ENCODE assay signal across 4 worm cellular contexts in genomic region chrX:2795054-2795453, ce11.
A peak's percentile ranks its signal among the peaks of the same experiment; 100 is the strongest.
TF ChIP-seq lines count a peak whose summit lies in the region.

No protein-coding gene starts in this region.

TF ChIP-seq in whole organism, L1 larva, 84 proteins besides CTCF, POLR2A, EP300 and RAD21:
- TF ChIP-seq dsc-1 (tag; optimal IDR thresholded peaks at IDR 0.05; lab: Kevin White, UChicago) (no peak), lin-14 (GFP tag; optimal IDR thresholded peaks at IDR 0.05; lab: Kevin White, UChicago) (peak; percentile 8), nhr-20 (tag; optimal IDR thresholded peaks at IDR 0.05; lab: Kevin White, UChicago) (no peak), lin-15B (tag; optimal IDR thresholded peaks at IDR 0.05; lab: Kevin White, UChicago) (no peak), blmp-1 (tag; optimal IDR thresholded peaks at IDR 0.05; lab: Kevin White, UChicago) (peak; percentile 92), mep-1 (tag; optimal IDR thresholded peaks at IDR 0.05; lab: Kevin White, UChicago) (no peak), egl-13 (tag; optimal IDR thresholded peaks at IDR 0.05; lab: Kevin White, UChicago) (no peak), sptf-1 (tag; optimal IDR thresholded peaks at IDR 0.05; lab: Kevin White, UChicago) (no peak), nhr-47 (tag; optimal IDR thresholded peaks at IDR 0.05; lab: Kevin White, UChicago) (no peak), nhr-12 (tag; optimal IDR thresholded peaks at IDR 0.05; lab: Kevin White, UChicago) (no peak), zag-1 (tag; optimal IDR thresholded peaks at IDR 0.05; lab: Kevin White, UChicago) (no peak)
TF ChIP-seq in whole organism, L1 larva: peak in this region for 2.

TF ChIP-seq in whole organism, L3 larva, 47 proteins besides CTCF, POLR2A, EP300 and RAD21:
- TF ChIP-seq nhr-67 (tag; optimal IDR thresholded peaks at IDR 0.05; lab: Kevin White, UChicago) = no peak
- TF ChIP-seq egl-5 (tag; optimal IDR thresholded peaks at IDR 0.05; lab: Kevin White, UChicago) = peak; percentile 63
- TF ChIP-seq nhr-25 (tag; optimal IDR thresholded peaks at IDR 0.05; lab: Kevin White, UChicago) = peak; percentile 40

TF ChIP-seq in whole organism, L4 larva, 104 proteins besides CTCF, POLR2A, EP300 and RAD21:
- TF ChIP-seq set-16 (GFP tag; IDR thresholded peaks at IDR 0.05; lab: Robert Waterston, UW) (no peak), hlh-30 (tag; optimal IDR thresholded peaks at IDR 0.05; lab: Kevin White, UChicago; ENCODE audit: insufficient read depth) (peak; percentile 24), madf-9 (GFP tag; conservative IDR thresholded peaks at IDR 0.05; lab: Robert Waterston, UW) (no peak), ZK546.5 (tag; optimal IDR thresholded peaks at IDR 0.05; lab: Kevin White, UChicago) (no peak)
TF ChIP-seq in whole organism, L4 larva: peak in this region for 1.

TF ChIP-seq in whole organism, mixed stage, embryonic, 35 proteins besides CTCF, POLR2A, EP300 and RAD21:
- TF ChIP-seq blmp-1 (tag; optimal IDR thresholded peaks at IDR 0.05; lab: Kevin White, UChicago) (peak; percentile 18), nhr-76 (tag; optimal IDR thresholded peaks at IDR 0.05; lab: Kevin White, UChicago) (no peak), elt-1 (tag; optimal IDR thresholded peaks at IDR 0.05; lab: Kevin White, UChicago; ENCODE audit: borderline replicate concordance, insufficient read depth) (no peak)
TF ChIP-seq in whole organism, mixed stage, embryonic: peak in this region for 1.
